Worm (Caenorhabditis elegans) whole organism, young adult: ENCODE results near the gene btb-14.

ENCODE experiments used
- F57C9.4 ChIP-seq: sonication (generic microtip); optimal IDR thresholded peaks from 2 replicates; lab custom pipeline; 2017; ENCODE audit warnings: mild to moderate bottlenecking, missing genetic modification characterization, missing compliant biosample characterization
- T26A5.8 ChIP-seq: sonication (generic microtip); optimal IDR thresholded peaks from 2 replicates; lab custom pipeline; 2016; ENCODE audit warnings: missing genetic modification characterization, missing compliant biosample characterization
- Y53F4B.3 ChIP-seq: fragments of 200-800 bp; sonication (Bioruptor generic); IDR thresholded peaks from 2 replicates; pipeline ENCODE4 v1.3.6; 2022; ENCODE audit warnings: missing genetic modification reagents, missing genetic modification characterization, missing compliant biosample characterization
- ceh-91 ChIP-seq: fragments of 200-800 bp; sonication (Bioruptor generic); IDR thresholded peaks from 2 replicates; pipeline ENCODE4 v1.3.6; 2022; ENCODE audit warnings: missing genetic modification reagents, missing genetic modification characterization, missing compliant biosample characterization
- efl-1 ChIP-seq: fragments of 150-350 bp; optimal IDR thresholded peaks from 2 replicates; lab custom pipeline; 2014; ENCODE audit warnings: missing biosample characterization, missing genetic modification reagents, missing genetic modification characterization
- let-526 ChIP-seq: fragments of 200-800 bp; sonication (Bioruptor generic); IDR thresholded peaks from 2 replicates; pipeline ENCODE4 v1.3.6; 2022; ENCODE audit warnings: missing genetic modification reagents, missing genetic modification characterization, missing compliant biosample characterization
- nfya-2 ChIP-seq: fragments of 200-800 bp; sonication (Bioruptor generic); IDR thresholded peaks from 2 replicates; pipeline ENCODE4 v1.3.6; 2022; ENCODE audit warnings: missing genetic modification reagents, missing genetic modification characterization, missing compliant biosample characterization
- ztf-6 ChIP-seq: fragments of 200-800 bp; sonication (Bioruptor generic); IDR thresholded peaks from 2 replicates; pipeline ENCODE4 v1.3.6; 2022; ENCODE audit warnings: missing genetic modification reagents, missing genetic modification characterization, missing compliant biosample characterization

- TF ChIP-seq T26A5.8 (tag; lab: Kevin White, UChicago) (no peak), efl-1 (GFP tag; lab: Kevin White, UChicago) (no peak), let-526 (no peak), nfya-2 (GFP tag; lab: Robert Waterston, UW) (no peak), F57C9.4 (no peak), ceh-91 (GFP tag; lab: Robert Waterston, UW) (no peak), ztf-6 (GFP tag; lab: Robert Waterston, UW) (no peak), Y53F4B.3 (GFP tag; lab: Robert Waterston, UW) (no peak)
These were observed 2.4 kb upstream of the btb-14 start for ce11 chrII:12380888-12381287.
